Fruit fly (Drosophila melanogaster): ENCODE measurements around the gene GstD8.

- TF ChIP-seq h (optimal IDR thresholded peaks at IDR 0.05), result no peak
- TF ChIP-seq Myc (optimal IDR thresholded peaks at IDR 0.05), result no peak
- no peak for TF ChIP-seq Sin3A (optimal IDR thresholded peaks at IDR 0.05)
- no peak for TF ChIP-seq insv (optimal IDR thresholded peaks at IDR 0.05)
Measured at dm6 chr3R:12375258-12375783, 4.5 kb upstream of the GstD8 start, which contains the start of gene GstD5.
